Worm (Caenorhabditis elegans): ENCODE measurements around the gene cdh-12.

Gene cdh-12

ce11 chrIII:1136827-1137378 is 14.9 kb upstream of the cdh-12 start:
- TF ChIP-seq rec-8 (tag; optimal IDR thresholded peaks at IDR 0.05): no peak
- TF ChIP-seq dox-1 (GFP tag; IDR thresholded peaks at IDR 0.05): no peak
- no peak for TF ChIP-seq aptf-3 (GFP tag; IDR thresholded peaks at IDR 0.05)
- TF ChIP-seq F10E7.11 (tag; optimal IDR thresholded peaks at IDR 0.05): no peak
- TF ChIP-seq nhr-27 (tag; optimal IDR thresholded peaks at IDR 0.05): no peak
- no peak for TF ChIP-seq hmg-1.2 (GFP tag; IDR thresholded peaks at IDR 0.05)
- TF ChIP-seq attf-6 (GFP tag; IDR thresholded peaks at IDR 0.05): no peak
- no peak for TF ChIP-seq Y56A3A.18 (GFP tag; IDR thresholded peaks at IDR 0.05)
- TF ChIP-seq die-1 (tag; optimal IDR thresholded peaks at IDR 0.05): no peak
- TF ChIP-seq Y53F4B.3 (GFP tag; IDR thresholded peaks at IDR 0.05): no peak
- TF ChIP-seq dpl-1 (GFP tag; optimal IDR thresholded peaks at IDR 0.05): no peak
- TF ChIP-seq bed-2 (GFP tag; IDR thresholded peaks at IDR 0.05): no peak
- TF ChIP-seq rcor-1 (GFP tag; IDR thresholded peaks at IDR 0.05): no peak
- TF ChIP-seq egrh-3 (GFP tag; IDR thresholded peaks at IDR 0.05): 0 out of 2 replicates have a peak, but pooled peaks have one; percentile 16
- TF ChIP-seq zfh-2 (GFP tag; conservative IDR thresholded peaks at IDR 0.05): peak; percentile 79

DNA sequence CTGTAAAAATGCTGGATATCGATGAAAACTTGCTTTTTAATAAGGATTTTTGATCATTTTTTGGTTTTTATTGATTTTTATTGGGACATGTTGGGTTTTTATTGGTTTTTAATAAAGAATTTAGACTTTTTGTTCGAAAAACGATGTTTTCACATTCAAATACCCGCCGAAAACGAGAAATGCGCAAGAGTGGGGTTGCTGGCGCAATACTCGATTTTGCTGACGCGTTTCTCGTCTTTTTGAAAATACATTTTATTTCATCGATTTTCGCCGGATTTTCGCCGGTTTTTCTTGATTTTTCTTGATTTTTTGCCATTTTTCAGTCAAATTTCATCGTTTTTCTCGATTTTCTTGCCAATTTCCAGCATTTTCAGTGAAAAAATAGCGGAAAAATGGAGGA is 9.0 kb upstream of the cdh-12 start, which contains the start of gene smr-1:
smr-1 (plus strand) TSS at position 375 of the 400 bp plus-strand sequence.
- TF ChIP-seq nhr-90 (tag; optimal IDR thresholded peaks at IDR 0.05): no peak
- TF ChIP-seq athp-1 (tag; optimal IDR thresholded peaks at IDR 0.05): peak; percentile 39
- peak; percentile 64 for TF ChIP-seq hmg-1.2 (GFP tag; IDR thresholded peaks at IDR 0.05)
- peak; percentile 88 for TF ChIP-seq efl-1 (GFP tag; optimal IDR thresholded peaks at IDR 0.05)
- no peak for TF ChIP-seq snpc-1.1 (tag; optimal IDR thresholded peaks at IDR 0.05; ENCODE audit: insufficient read depth)
- no peak for TF ChIP-seq mel-28 (tag; optimal IDR thresholded peaks at IDR 0.05; ENCODE audit: borderline replicate concordance)
- no peak for TF ChIP-seq ztf-28 (GFP tag; IDR thresholded peaks at IDR 0.05)
- no peak for TF ChIP-seq B0019.2 (GFP tag; conservative IDR thresholded peaks at IDR 0.05)
- peak; percentile 54 for TF ChIP-seq xnd-1 (tag; optimal IDR thresholded peaks at IDR 0.05)
- no peak for TF ChIP-seq hlh-12 (tag; optimal IDR thresholded peaks at IDR 0.05)
- TF ChIP-seq pbrm-1 (GFP tag; IDR thresholded peaks at IDR 0.05): peak; percentile 82
- peak; percentile 80 for TF ChIP-seq him-1 (tag; optimal IDR thresholded peaks at IDR 0.05)
- TF ChIP-seq nhr-80 (tag; optimal IDR thresholded peaks at IDR 0.05): peak; percentile 7
- TF ChIP-seq F52B5.7 (tag; optimal IDR thresholded peaks at IDR 0.05): no peak
- peak; percentile 30 for TF ChIP-seq atf-7 (tag; optimal IDR thresholded peaks at IDR 0.05)
- no peak for TF ChIP-seq ZK185.1 (tag; optimal IDR thresholded peaks at IDR 0.05; ENCODE audit: poor library complexity, severe bottlenecking)
- TF ChIP-seq Y56A3A.18 (GFP tag; IDR thresholded peaks at IDR 0.05): peak; percentile 83
- TF ChIP-seq ccch-3 (GFP tag; optimal IDR thresholded peaks at IDR 0.05): no peak
- TF ChIP-seq B0035.1 (tag; optimal IDR thresholded peaks at IDR 0.05): peak; percentile 25
- peak; percentile 12 for TF ChIP-seq hrde-1 (tag; optimal IDR thresholded peaks at IDR 0.05; ENCODE audit: borderline replicate concordance)
- TF ChIP-seq nfya-2 (GFP tag; IDR thresholded peaks at IDR 0.05): no peak
- no peak for TF ChIP-seq ztf-3 (GFP tag; optimal IDR thresholded peaks at IDR 0.05)
- TF ChIP-seq nfyb-1 (GFP tag; IDR thresholded peaks at IDR 0.05): peak; percentile 85
- TF ChIP-seq pha-4 (tag; optimal IDR thresholded peaks at IDR 0.05): peak; percentile 26
- TF ChIP-seq ztf-6 (GFP tag; IDR thresholded peaks at IDR 0.05): no peak
- TF ChIP-seq gei-17 (GFP tag; optimal IDR thresholded peaks at IDR 0.05): peak; percentile 66
- TF ChIP-seq F33H1.4 (GFP tag; IDR thresholded peaks at IDR 0.05): peak; percentile 77
- TF ChIP-seq F57A8.1 (GFP tag; optimal IDR thresholded peaks at IDR 0.05): no peak
- TF ChIP-seq rcor-1 (GFP tag; IDR thresholded peaks at IDR 0.05): peak; percentile 88
- peak; percentile 42 for TF ChIP-seq F23B12.7 (tag; optimal IDR thresholded peaks at IDR 0.05; ENCODE audit: insufficient read depth)
- peak; percentile 26 for TF ChIP-seq zim-3 (tag; optimal IDR thresholded peaks at IDR 0.05)
- TF ChIP-seq tbp1 (GFP tag; optimal IDR thresholded peaks at IDR 0.05): peak; percentile 68
- TF ChIP-seq snpc-3.4 (tag; optimal IDR thresholded peaks at IDR 0.05): peak; percentile 76
- TF ChIP-seq Y95B8A.8 (GFP tag; IDR thresholded peaks at IDR 0.05): peak; percentile 49; the same call in 1 of the 2 replicates
- TF ChIP-seq lir-1 (GFP tag; conservative IDR thresholded peaks at IDR 0.05): peak; percentile 56; the same call in 1 of the 2 replicates
